Worm (Caenorhabditis elegans): ENCODE data around the gene F35H10.3.

DNA sequence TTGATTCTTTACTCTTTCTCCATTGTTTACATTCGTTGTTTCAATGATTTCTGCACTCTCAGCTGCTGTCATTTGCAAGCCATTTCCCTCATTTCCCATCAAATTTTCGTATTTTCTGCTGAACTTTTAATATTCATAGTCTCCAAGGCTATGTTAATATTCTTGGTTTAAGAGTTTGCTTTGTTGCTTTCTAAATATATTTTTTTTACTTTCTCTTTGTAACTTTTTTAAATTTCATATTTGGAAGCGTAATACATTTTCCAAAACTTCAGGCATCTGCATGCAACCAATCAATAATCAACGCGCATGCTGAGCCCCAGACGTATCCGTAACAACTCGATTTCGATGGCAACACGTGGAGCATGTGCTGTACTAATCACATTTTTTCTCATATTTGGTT lies 35.0 kb downstream of the F35H10.3 start, which contains the start of gene sqv-1:
- TF ChIP-seq ceh-31 (tag; optimal IDR thresholded peaks at IDR 0.05) (no peak), C08G9.2 (tag; optimal IDR thresholded peaks at IDR 0.05) (no peak), hlh-30 (tag; optimal IDR thresholded peaks at IDR 0.05; ENCODE audit: insufficient read depth) (no peak), che-1 (tag; optimal IDR thresholded peaks at IDR 0.05) (no peak), unc-86 (tag; optimal IDR thresholded peaks at IDR 0.05) (no peak), fkh-6 (tag; optimal IDR thresholded peaks at IDR 0.05) (no peak), ceh-9 (tag; optimal IDR thresholded peaks at IDR 0.05) (no peak), sdc-2 (tag; optimal IDR thresholded peaks at IDR 0.05) (no peak), pax-1 (tag; optimal IDR thresholded peaks at IDR 0.05) (no peak), ztf-16 (tag; optimal IDR thresholded peaks at IDR 0.05) (no peak), lin-11 (tag; optimal IDR thresholded peaks at IDR 0.05) (no peak), tbx-7 (tag; optimal IDR thresholded peaks at IDR 0.05) (no peak), unc-55 (GFP tag; optimal IDR thresholded peaks at IDR 0.05) (no peak)

All from whole organism, late embryonic.